Worm (Caenorhabditis elegans) whole organism, early embryonic: ENCODE measurements around the gene his-32.

Experiments
- F13C5.2 ChIP-seq: sonication (generic microtip); optimal IDR thresholded peaks from 2 replicates; lab custom pipeline; 2017; ENCODE audit warnings: mild to moderate bottlenecking, missing genetic modification characterization, inconsistent platforms, missing compliant biosample characterization
- aly-1 ChIP-seq: sonication (generic microtip); optimal IDR thresholded peaks from 2 replicates; lab custom pipeline; 2016; ENCODE audit warnings: missing genetic modification characterization, missing compliant biosample characterization
- ama-1 ChIP-seq: fragments of 150-350 bp; optimal IDR thresholded peaks from 2 replicates; lab custom pipeline; 2014
- ceh-13 ChIP-seq: fragments of 200-800 bp; sonication (Bioruptor generic); optimal IDR thresholded peaks from 2 replicates; lab custom pipeline; 2018; ENCODE audit warnings: mild to moderate bottlenecking, missing genetic modification characterization, missing compliant biosample characterization
- ceh-36 ChIP-seq: sonication (generic microtip); optimal IDR thresholded peaks from 2 replicates; lab custom pipeline; 2016; ENCODE audit warnings: missing genetic modification characterization, inconsistent platforms, missing compliant biosample characterization
- flt-1 ChIP-seq: fragments of 200-800 bp; sonication (Bioruptor generic); IDR thresholded peaks from 2 replicates; pipeline ENCODE4 v1.3.6; 2022; ENCODE audit warnings: missing genetic modification characterization, missing compliant biosample characterization
- hmbx-1 ChIP-seq: sonication (generic microtip); optimal IDR thresholded peaks from 2 replicates; lab custom pipeline; 2016; ENCODE audit warnings: mild to moderate bottlenecking, missing genetic modification characterization, missing compliant biosample characterization
- hmg-4 ChIP-seq: fragments of 200-800 bp; sonication (Bioruptor generic); optimal IDR thresholded peaks from 2 replicates; lab custom pipeline; 2018; ENCODE audit warnings: mild to moderate bottlenecking, missing genetic modification characterization, missing compliant biosample characterization
- hnd-1 ChIP-seq: sonication (generic microtip); optimal IDR thresholded peaks from 2 replicates; lab custom pipeline; 2016; ENCODE audit warnings: missing genetic modification characterization, missing compliant biosample characterization
- pes-1 ChIP-seq: fragments of 200-800 bp; sonication (Bioruptor generic); IDR thresholded peaks from 2 replicates; pipeline ENCODE4 v1.3.6; 2022; ENCODE audit warnings: missing genetic modification reagents, missing genetic modification characterization, missing compliant biosample characterization
- scrt-1 ChIP-seq: fragments of 200-800 bp; sonication (Bioruptor generic); IDR thresholded peaks from 2 replicates; pipeline ENCODE4 v1.3.6; 2022; ENCODE audit warnings: missing genetic modification characterization, missing compliant biosample characterization
- sea-1 ChIP-seq: fragments of 200-800 bp; sonication (Bioruptor generic); conservative IDR thresholded peaks from 2 replicates; pipeline ENCODE4 v1.3.6; 2022; ENCODE audit warnings: missing genetic modification characterization, missing compliant biosample characterization
- tbx-37 ChIP-seq: fragments of 200-800 bp; sonication (Bioruptor generic); conservative IDR thresholded peaks from 2 replicates; pipeline ENCODE4 v1.3.6; 2022; ENCODE audit warnings: missing genetic modification reagents, missing genetic modification characterization, missing compliant biosample characterization
- tra-4 ChIP-seq: sonication (generic microtip); optimal IDR thresholded peaks from 2 replicates; lab custom pipeline; 2017; ENCODE audit warnings: missing genetic modification characterization, missing compliant biosample characterization

ce11 chrIV:8307408-8307807 is 26.7 kb upstream of the his-32 start:
- TF ChIP-seq hmbx-1 (tag; lab: Kevin White, UChicago) = no peak
- no peak for TF ChIP-seq aly-1 (tag; lab: Kevin White, UChicago)
- TF ChIP-seq hnd-1 = no peak
- no peak for TF ChIP-seq ama-1 (lab: Kevin White, UChicago)
- no peak for TF ChIP-seq pes-1 (GFP tag; lab: Robert Waterston, UW)
- TF ChIP-seq F13C5.2 (tag; lab: Kevin White, UChicago) = no peak
- no peak for TF ChIP-seq scrt-1 (GFP tag; lab: Robert Waterston, UW)
- no peak for TF ChIP-seq flt-1 (GFP tag; lab: Robert Waterston, UW)
- no peak for TF ChIP-seq hmg-4 (GFP tag; lab: Kevin White, UChicago)
- no peak for TF ChIP-seq tra-4 (tag; lab: Kevin White, UChicago)
- TF ChIP-seq ceh-36 (tag; lab: Kevin White, UChicago) = no peak
- TF ChIP-seq sea-1 (GFP tag; lab: Robert Waterston, UW) = no peak
- TF ChIP-seq ceh-13 = no peak
- TF ChIP-seq tbx-37 = no peak
